Fruit fly (Drosophila melanogaster) whole organism, embryonic: ENCODE results near the gene Pex14.

Experiments used
- Abd-B ChIP-seq: fragments of 200-800 bp; sonication (Bioruptor generic); optimal IDR thresholded peaks from 2 replicates; lab custom pipeline; 2018; ENCODE audit warnings: missing biosample characterization, mild to moderate bottlenecking, missing genetic modification characterization, moderate library complexity
- Atf3 ChIP-seq: fragments of 200-800 bp; sonication (Bioruptor generic); optimal IDR thresholded peaks from 3 replicates; lab custom pipeline; 2016; ENCODE audit warnings: missing biosample characterization, missing genetic modification characterization
- BtbVII ChIP-seq: fragments of 200-800 bp; sonication (Bioruptor generic); optimal IDR thresholded peaks from 3 replicates; lab custom pipeline; 2017; ENCODE audit warnings: missing biosample characterization, mild to moderate bottlenecking, missing genetic modification characterization
- Bteb2 ChIP-seq: fragments of 200-800 bp; sonication (Bioruptor generic); optimal IDR thresholded peaks from 2 replicates; lab custom pipeline; 2016; ENCODE audit warnings: missing biosample characterization, missing genetic modification characterization
- CG10321 ChIP-seq: fragments of 200-800 bp; sonication (Bioruptor generic); IDR thresholded peaks from 2 replicates; pipeline ENCODE4 v1.3.6; 2022; ENCODE audit warnings: missing biosample characterization, missing genetic modification characterization
- CG11696 ChIP-seq: fragments of 200-800 bp; sonication (Bioruptor generic); IDR thresholded peaks from 2 replicates; pipeline ENCODE4 v1.3.6; 2022; ENCODE audit warnings: missing biosample characterization, missing genetic modification characterization
- CG15073 ChIP-seq: fragments of 200-800 bp; sonication (Bioruptor generic); optimal IDR thresholded peaks from 2 replicates; lab custom pipeline; 2016; ENCODE audit warnings: missing biosample characterization, missing genetic modification characterization
- CG15696 ChIP-seq: fragments of 200-800 bp; sonication (Bioruptor generic); optimal IDR thresholded peaks from 2 replicates; lab custom pipeline; 2019; ENCODE audit warnings: missing biosample characterization, mild to moderate bottlenecking, missing genetic modification characterization, moderate library complexity
- CG1603 ChIP-seq: fragments of 200-800 bp; sonication (Bioruptor generic); optimal IDR thresholded peaks from 2 replicates; lab custom pipeline; 2019; ENCODE audit warnings: missing biosample characterization, mild to moderate bottlenecking, missing genetic modification characterization, moderate library complexity
- CG18764 ChIP-seq: fragments of 200-800 bp; sonication (Bioruptor generic); optimal IDR thresholded peaks from 3 replicates; lab custom pipeline; 2016; ENCODE audit warnings: missing biosample characterization, missing genetic modification characterization
- CG2712 ChIP-seq: fragments of 200-800 bp; optimal IDR thresholded peaks from 3 replicates; lab custom pipeline; 2019; ENCODE audit warnings: missing biosample characterization, mild to moderate bottlenecking, missing genetic modification characterization, moderate library complexity
- CG34422 ChIP-seq: fragments of 200-800 bp; sonication (Bioruptor generic); IDR thresholded peaks from 3 replicates; pipeline ENCODE4 v1.3.6; 2022; ENCODE audit warnings: missing biosample characterization, missing genetic modification characterization
- CG42726 ChIP-seq: fragments of 200-800 bp; sonication (Bioruptor generic); IDR thresholded peaks from 2 replicates; pipeline ENCODE4 v1.3.6; 2022; ENCODE audit warnings: missing biosample characterization, missing genetic modification characterization; ENCODE audit not compliant: partially characterized antibody
- CG7271 ChIP-seq: fragments of 200-800 bp; sonication (Bioruptor generic); optimal IDR thresholded peaks from 2 replicates; lab custom pipeline; 2018; ENCODE audit warnings: missing biosample characterization, mild to moderate bottlenecking, missing genetic modification characterization, moderate library complexity
- CG7745 ChIP-seq: fragments of 200-800 bp; sonication (Bioruptor generic); optimal IDR thresholded peaks from 2 replicates; lab custom pipeline; 2018; ENCODE audit warnings: missing biosample characterization, mild to moderate bottlenecking, missing genetic modification characterization, moderate library complexity
- CG7839 ChIP-seq: fragments of 200-800 bp; sonication (Bioruptor generic); optimal IDR thresholded peaks from 3 replicates; lab custom pipeline; 2018; ENCODE audit warnings: missing biosample characterization, mild to moderate bottlenecking, missing genetic modification characterization, moderate library complexity
- CG8359 ChIP-seq: fragments of 200-800 bp; sonication (Bioruptor generic); optimal IDR thresholded peaks from 2 replicates; lab custom pipeline; 2017; ENCODE audit warnings: missing biosample characterization, mild to moderate bottlenecking, missing genetic modification characterization, borderline replicate concordance
- CG8388 ChIP-seq: fragments of 200-800 bp; sonication (Bioruptor generic); optimal IDR thresholded peaks from 2 replicates; lab custom pipeline; 2019; ENCODE audit warnings: missing biosample characterization, mild to moderate bottlenecking, missing genetic modification characterization, moderate library complexity
- CG8765 ChIP-seq: fragments of 200-800 bp; sonication (Bioruptor generic); IDR thresholded peaks from 2 replicates; pipeline ENCODE4 v1.3.6; 2022; ENCODE audit warnings: missing biosample characterization, missing genetic modification characterization
- Dad ChIP-seq: fragments of 200-800 bp; sonication (Bioruptor generic); optimal IDR thresholded peaks from 3 replicates; lab custom pipeline; 2016; ENCODE audit warnings: missing biosample characterization, missing genetic modification characterization
- Dbx ChIP-seq: fragments of 200-800 bp; sonication (Bioruptor generic); IDR thresholded peaks from 3 replicates; pipeline ENCODE4 v1.3.6; 2022; ENCODE audit warnings: missing biosample characterization, missing genetic modification characterization
- H15 ChIP-seq: fragments of 200-800 bp; sonication (Bioruptor generic); IDR thresholded peaks from 3 replicates; pipeline ENCODE4 v1.3.6; 2022; ENCODE audit warnings: missing biosample characterization, missing genetic modification characterization
- HLH3B ChIP-seq: fragments of 200-800 bp; sonication (Bioruptor generic); IDR thresholded peaks from 2 replicates; pipeline ENCODE4 v1.3.6; 2022; ENCODE audit warnings: missing biosample characterization, missing genetic modification characterization
- HLH54F ChIP-seq: fragments of 200-800 bp; sonication (Bioruptor generic); optimal IDR thresholded peaks from 3 replicates; lab custom pipeline; 2016; ENCODE audit warnings: missing biosample characterization, missing genetic modification characterization
- Hmx ChIP-seq: fragments of 200-800 bp; sonication (Bioruptor generic); optimal IDR thresholded peaks from 2 replicates; lab custom pipeline; 2016; ENCODE audit warnings: missing biosample characterization, missing genetic modification characterization
- MESR4 ChIP-seq: fragments of 200-800 bp; sonication (Bioruptor generic); optimal IDR thresholded peaks from 2 replicates; lab custom pipeline; 2018; ENCODE audit warnings: missing biosample characterization, mild to moderate bottlenecking, missing genetic modification characterization, moderate library complexity
- Meics ChIP-seq: fragments of 200-800 bp; sonication (Bioruptor generic); optimal IDR thresholded peaks from 2 replicates; lab custom pipeline; 2017; ENCODE audit warnings: missing biosample characterization, mild to moderate bottlenecking, missing genetic modification characterization
- Opbp ChIP-seq: fragments of 200-800 bp; sonication (Bioruptor generic); IDR thresholded peaks from 3 replicates; pipeline ENCODE4 v1.3.6; 2022; ENCODE audit warnings: missing biosample characterization, missing genetic modification characterization; ENCODE audit not compliant: partially characterized antibody
- Pdp1 ChIP-seq, 2 experiments: fragments of 200-800 bp; sonication (Bioruptor generic); optimal IDR thresholded peaks; 3 replicates each; lab custom pipeline; 2016; ENCODE audit warnings: missing biosample characterization in 2 of 2, missing genetic modification characterization in 2 of 2, mild to moderate bottlenecking in 1 of 2, moderate library complexity in 1 of 2
- Ravus ChIP-seq: fragments of 200-800 bp; sonication (Bioruptor generic); IDR thresholded peaks from 2 replicates; pipeline ENCODE4 v1.3.6; 2022; ENCODE audit warnings: missing biosample characterization, missing genetic modification characterization
- Ssrp ChIP-seq: fragments of 200-800 bp; sonication (Bioruptor generic); optimal IDR thresholded peaks from 2 replicates; lab custom pipeline; 2018; ENCODE audit warnings: missing biosample characterization, mild to moderate bottlenecking, missing genetic modification characterization, moderate library complexity
- Stat92E ChIP-seq, 3 experiments: fragments of >200 bp in 2 of 3; fragments of 200-800 bp in 1 of 3; sonication (Bioruptor generic) in 1 of 3; optimal IDR thresholded peaks; 2 replicates each; lab custom pipeline; 2017 to 2019; ENCODE audit warnings: missing biosample characterization in 3 of 3, missing genetic modification characterization in 3 of 3, mild to moderate bottlenecking in 1 of 3, moderate library complexity in 1 of 3
- Xbp1 ChIP-seq: fragments of 200-800 bp; sonication (Bioruptor generic); optimal IDR thresholded peaks from 3 replicates; lab custom pipeline; 2016; ENCODE audit warnings: missing biosample characterization, mild to moderate bottlenecking, missing genetic modification characterization
- ab ChIP-seq: fragments of 200-800 bp; sonication (Bioruptor generic); optimal IDR thresholded peaks from 2 replicates; lab custom pipeline; 2016; ENCODE audit warnings: missing biosample characterization, missing genetic modification characterization
- ato ChIP-seq: fragments of 200-800 bp; sonication (Bioruptor generic); IDR thresholded peaks from 2 replicates; pipeline ENCODE4 v1.3.6; 2022; ENCODE audit warnings: missing biosample characterization, missing genetic modification characterization; ENCODE audit not compliant: partially characterized antibody
- chn ChIP-seq: fragments of 200-800 bp; sonication (Bioruptor generic); optimal IDR thresholded peaks from 2 replicates; lab custom pipeline; 2016; ENCODE audit warnings: missing biosample characterization, missing genetic modification characterization
- disco-r ChIP-seq: fragments of 200-800 bp; sonication (Bioruptor generic); optimal IDR thresholded peaks from 2 replicates; lab custom pipeline; 2016; ENCODE audit warnings: missing biosample characterization, missing genetic modification characterization
- hkb ChIP-seq, 2 experiments: fragments of 200-800 bp in 1 of 2; fragments of >200 bp in 1 of 2; sonication (Bioruptor generic) in 1 of 2; IDR thresholded peaks in 1 of 2; optimal IDR thresholded peaks in 1 of 2; 2 replicates each; pipeline versions ENCODE4 v1.3.6 to Lab custom; 2017 to 2022; ENCODE audit warnings: missing biosample characterization in 1 of 2, missing genetic modification characterization in 1 of 2
- mam ChIP-seq: fragments of 200-800 bp; sonication (Bioruptor generic); optimal IDR thresholded peaks from 3 replicates; lab custom pipeline; 2016; ENCODE audit warnings: missing biosample characterization, missing genetic modification characterization
- mirr ChIP-seq: fragments of 200-800 bp; sonication (Bioruptor generic); optimal IDR thresholded peaks from 3 replicates; lab custom pipeline; 2018; ENCODE audit warnings: missing biosample characterization, mild to moderate bottlenecking, missing genetic modification characterization
- mld ChIP-seq: fragments of 200-800 bp; sonication (Bioruptor generic); IDR thresholded peaks from 3 replicates; pipeline ENCODE4 v1.3.6; 2022; ENCODE audit warnings: missing biosample characterization, missing genetic modification characterization; ENCODE audit not compliant: partially characterized antibody
- pan ChIP-seq, 4 experiments: fragments of >200 bp in 3 of 4; fragments of 200-800 bp in 1 of 4; sonication (Bioruptor generic) in 1 of 4; optimal IDR thresholded peaks in 3 of 4; IDR thresholded peaks in 1 of 4; 2 replicates each; pipeline versions ENCODE4 v1.3.6 to Lab custom; 2017 to 2022; ENCODE audit warnings: missing biosample characterization in 2 of 4, missing genetic modification characterization in 2 of 4, mixed read lengths in 1 of 4
- pros ChIP-seq: fragments of 200-800 bp; sonication (Bioruptor generic); optimal IDR thresholded peaks from 3 replicates; lab custom pipeline; 2019; ENCODE audit warnings: missing biosample characterization, mild to moderate bottlenecking, missing genetic modification characterization, moderate library complexity
- repo ChIP-seq: fragments of 200-800 bp; sonication (Bioruptor generic); optimal IDR thresholded peaks from 2 replicates; lab custom pipeline; 2016; ENCODE audit warnings: missing biosample characterization, missing genetic modification characterization
- sr ChIP-seq: fragments of 200-800 bp; sonication (Bioruptor generic); IDR thresholded peaks from 3 replicates; pipeline ENCODE4 v1.3.6; 2022; ENCODE audit warnings: missing biosample characterization, missing genetic modification characterization
- tgo ChIP-seq: fragments of 200-800 bp; sonication (Bioruptor generic); IDR thresholded peaks from 3 replicates; pipeline ENCODE4 v1.3.6; 2022; ENCODE audit warnings: missing biosample characterization, missing genetic modification characterization
- tio ChIP-seq: fragments of 200-800 bp; sonication (Bioruptor generic); optimal IDR thresholded peaks from 2 replicates; lab custom pipeline; 2017; ENCODE audit warnings: missing biosample characterization, missing genetic modification characterization, inconsistent platforms
- zf30C ChIP-seq: fragments of 200-800 bp; sonication (Bioruptor generic); optimal IDR thresholded peaks from 3 replicates; lab custom pipeline; 2018; ENCODE audit warnings: missing biosample characterization, mild to moderate bottlenecking, missing genetic modification characterization

The Pex14 gene

dm6 chr3L:20785742-20786427 lies 7.3 kb downstream of the Pex14 start, which contains the start of gene Pcif1 (continued):
- TF ChIP-seq CG8388 (GFP tag; lab: Kevin White, UChicago) (no peak), CG15696 (tag; lab: Kevin White, UChicago) (no peak), Opbp (GFP tag; lab: Robert Waterston, UW) (peak; percentile 99), Stat92E (GFP tag; optimal IDR thresholded peaks at IDR 0.05; lab: Kevin White, UChicago) (no peak), HLH3B (GFP tag; lab: Robert Waterston, UW) (no peak), ato (GFP tag; lab: Robert Waterston, UW) (peak; percentile 99), ab (GFP tag; lab: Kevin White, UChicago) (no peak), hkb (optimal IDR thresholded peaks at IDR 0.05; lab: Kevin White, UChicago) (no peak), hkb (GFP tag; IDR thresholded peaks at IDR 0.05; lab: Robert Waterston, UW) (no peak), CG7271 (peak; percentile 65), MESR4 (GFP tag; lab: Kevin White, UChicago) (peak; percentile 90), CG42726 (GFP tag; lab: Robert Waterston, UW) (peak; percentile 99), pan (optimal IDR thresholded peaks at IDR 0.05; lab: Kevin White, UChicago) (no peak), pan (GFP tag; optimal IDR thresholded peaks at IDR 0.05 in 1 of 2, IDR thresholded peaks at IDR 0.05 in 1 of 2) (no peak), Bteb2 (GFP tag; lab: Kevin White, UChicago) (no peak), CG8359 (GFP tag; lab: Kevin White, UChicago) (no peak), mld (GFP tag; lab: Robert Waterston, UW) (peak; percentile 100), Ssrp (tag; lab: Kevin White, UChicago) (no peak), CG11696 (GFP tag; lab: Robert Waterston, UW) (no peak), Meics (GFP tag; lab: Kevin White, UChicago) (no peak), Dbx (peak; percentile 76; the same call in 2 of the 3 replicates), Dad (GFP tag; lab: Kevin White, UChicago) (no peak), CG18764 (GFP tag; lab: Kevin White, UChicago) (no peak), sr (GFP tag; lab: Robert Waterston, UW) (no peak), Atf3 (GFP tag; lab: Kevin White, UChicago) (no peak), mam (GFP tag; lab: Kevin White, UChicago) (no peak), CG8765 (GFP tag; lab: Robert Waterston, UW) (0 out of 2 replicates have a peak, but pooled peaks have one; percentile 9), tgo (GFP tag; lab: Robert Waterston, UW) (no peak), Xbp1 (GFP tag; lab: Kevin White, UChicago) (no peak), BtbVII (no peak), chn (GFP tag; lab: Kevin White, UChicago) (no peak), CG10321 (GFP tag; lab: Robert Waterston, UW) (no peak), zf30C (GFP tag; lab: Kevin White, UChicago) (no peak), HLH54F (no peak), Pdp1 (GFP tag; optimal IDR thresholded peaks at IDR 0.05; lab: Kevin White, UChicago) (peak in 1 of 2 experiments; percentile 81), mirr (GFP tag; lab: Kevin White, UChicago) (peak; percentile 33), pros (GFP tag; lab: Kevin White, UChicago) (no peak), tio (GFP tag; lab: Kevin White, UChicago) (no peak), CG7745 (tag; lab: Kevin White, UChicago) (no peak), Ravus (no peak), CG34422 (GFP tag; lab: Robert Waterston, UW) (peak; percentile 56; the same call in 2 of the 3 replicates), H15 (GFP tag; lab: Robert Waterston, UW) (no peak), CG1603 (peak; percentile 65), Hmx (GFP tag; lab: Kevin White, UChicago) (no peak), CG7839 (tag; lab: Kevin White, UChicago) (no peak), CG2712 (tag; lab: Kevin White, UChicago) (peak; percentile 39), disco-r (GFP tag; lab: Kevin White, UChicago) (no peak), repo (GFP tag; lab: Kevin White, UChicago) (no peak), CG15073 (GFP tag; lab: Kevin White, UChicago) (no peak), Abd-B (no peak)
